Fruit fly (Drosophila melanogaster) whole organism, wandering third instar larva: ENCODE measurements around the gene fmt.

Experiments
- Abd-B ChIP-seq: fragments of >200 bp; optimal IDR thresholded peaks from 2 replicates; lab custom pipeline; 2017; ENCODE audit warnings: missing biosample characterization, missing genetic modification characterization
- CG32264 ChIP-seq: fragments of 200-800 bp; sonication (Bioruptor generic); optimal IDR thresholded peaks from 2 replicates; lab custom pipeline; 2016; ENCODE audit warnings: missing biosample characterization, missing genetic modification characterization
- CG9705 ChIP-seq: fragments of 200-800 bp; sonication (Bioruptor generic); optimal IDR thresholded peaks from 2 replicates; lab custom pipeline; 2018; ENCODE audit warnings: missing biosample characterization, mild to moderate bottlenecking, missing genetic modification characterization
- CrebA ChIP-seq: fragments of 200-800 bp; sonication (Bioruptor generic); optimal IDR thresholded peaks from 2 replicates; lab custom pipeline; 2016; ENCODE audit warnings: missing biosample characterization, mild to moderate bottlenecking, missing genetic modification characterization, borderline replicate concordance
- Dfd ChIP-seq: fragments of >200 bp; optimal IDR thresholded peaks from 2 replicates; lab custom pipeline; 2017; ENCODE audit warnings: missing biosample characterization, missing genetic modification characterization
- Dif ChIP-seq: fragments of 200-275, 200-300 bp; sonication (Bioruptor generic); optimal IDR thresholded peaks from 2 replicates; lab custom pipeline; 2018; ENCODE audit warnings: missing biosample characterization, missing genetic modification characterization; ENCODE audit not compliant: partially characterized antibody
- HLH106 ChIP-seq: fragments of 200-800 bp; optimal IDR thresholded peaks from 3 replicates; lab custom pipeline; 2019; ENCODE audit warnings: missing biosample characterization, mild to moderate bottlenecking, missing genetic modification characterization, moderate library complexity
- Hnf4 ChIP-seq: fragments of 200-800 bp; sonication (Bioruptor generic); optimal IDR thresholded peaks from 2 replicates; lab custom pipeline; 2016; ENCODE audit warnings: missing biosample characterization, mild to moderate bottlenecking, missing genetic modification characterization
- Hr78 ChIP-seq: fragments of >200 bp; optimal IDR thresholded peaks from 2 replicates; lab custom pipeline; 2017; ENCODE audit warnings: missing biosample characterization, missing genetic modification characterization
- Hr83 ChIP-seq: fragments of 200-300 bp; sonication (Bioruptor generic); optimal IDR thresholded peaks from 2 replicates; lab custom pipeline; 2016; ENCODE audit warnings: missing biosample characterization, mild to moderate bottlenecking, missing genetic modification characterization, moderate library complexity; ENCODE audit not compliant: poor library complexity, severe bottlenecking
- Jra ChIP-seq: sonication (Bioruptor generic); optimal IDR thresholded peaks from 2 replicates; lab custom pipeline; 2016; ENCODE audit warnings: missing biosample characterization, missing genetic modification characterization
- Mio ChIP-seq: sonication (Bioruptor generic); optimal IDR thresholded peaks from 2 replicates; lab custom pipeline; 2016; ENCODE audit warnings: missing biosample characterization, missing genetic modification characterization
- Myc ChIP-seq: fragments of >200 bp; optimal IDR thresholded peaks from 2 replicates; lab custom pipeline; 2017
- N ChIP-seq: fragments of >200 bp; optimal IDR thresholded peaks from 2 replicates; lab custom pipeline; 2018; ENCODE audit warnings: missing biosample characterization, missing external identifiers, missing genetic modification characterization
- OdsH ChIP-seq: fragments of 200-800 bp; sonication (Bioruptor generic); optimal IDR thresholded peaks from 2 replicates; lab custom pipeline; 2016; ENCODE audit warnings: missing biosample characterization, mild to moderate bottlenecking, missing genetic modification characterization
- Rel ChIP-seq, 2 experiments: fragments of 200-800 bp; sonication (Bioruptor generic) in 1 of 2; optimal IDR thresholded peaks; 2 replicates in 1 of 2; 3 replicates in 1 of 2; lab custom pipeline; 2016 to 2019; ENCODE audit warnings: mild to moderate bottlenecking in 2 of 2, missing biosample characterization in 2 of 2, missing genetic modification characterization in 2 of 2, moderate library complexity in 1 of 2
- Sp1 ChIP-seq: fragments of 200-800 bp; sonication (Bioruptor generic); optimal IDR thresholded peaks from 3 replicates; lab custom pipeline; 2019; ENCODE audit warnings: missing biosample characterization, mild to moderate bottlenecking, missing genetic modification characterization, moderate library complexity
- Vsx2 ChIP-seq: fragments of 200-300, 225-300 bp; sonication (Bioruptor generic); optimal IDR thresholded peaks from 2 replicates; lab custom pipeline; 2018; ENCODE audit warnings: missing biosample characterization, missing genetic modification characterization; ENCODE audit not compliant: partially characterized antibody
- br ChIP-seq: fragments of 200-800 bp; sonication (Bioruptor generic); optimal IDR thresholded peaks from 2 replicates; lab custom pipeline; 2016; ENCODE audit warnings: missing biosample characterization, missing genetic modification characterization
- brk ChIP-seq: fragments of 200-800 bp; sonication (Bioruptor generic); optimal IDR thresholded peaks from 2 replicates; lab custom pipeline; 2016; ENCODE audit warnings: missing biosample characterization, mild to moderate bottlenecking, missing genetic modification characterization
- dl ChIP-seq, 2 experiments: fragments of 175-275, 200-275 bp in 1 of 2; fragments of 200-275 bp in 1 of 2; sonication (Bioruptor generic); optimal IDR thresholded peaks; lab custom pipeline; 2018; ENCODE audit warnings: mild to moderate bottlenecking in 2 of 2, missing biosample characterization in 2 of 2, missing genetic modification characterization in 2 of 2, moderate library complexity in 2 of 2; ENCODE audit not compliant: partially characterized antibody in 2 of 2, insufficient read depth in 1 of 2
- dmrt93B ChIP-seq: fragments of 200-800 bp; sonication (Bioruptor generic); optimal IDR thresholded peaks from 2 replicates; lab custom pipeline; 2018; ENCODE audit warnings: missing biosample characterization, mild to moderate bottlenecking, missing genetic modification characterization
- dsf ChIP-seq: sonication (Bioruptor generic); optimal IDR thresholded peaks from 2 replicates; lab custom pipeline; 2016; ENCODE audit warnings: missing biosample characterization, missing genetic modification characterization, borderline replicate concordance
- ey ChIP-seq: fragments of 200-800 bp; sonication (Bioruptor generic); optimal IDR thresholded peaks from 2 replicates; lab custom pipeline; 2016; ENCODE audit warnings: missing biosample characterization, missing genetic modification characterization
- foxo ChIP-seq, 2 experiments: fragments of 200-800 bp; sonication (Bioruptor generic); optimal IDR thresholded peaks; 2 replicates in 1 of 2; 3 replicates in 1 of 2; lab custom pipeline; 2016 to 2017; ENCODE audit warnings: missing biosample characterization in 2 of 2, missing genetic modification characterization in 2 of 2
- fru ChIP-seq: fragments of 200-800 bp; sonication (Bioruptor generic); optimal IDR thresholded peaks from 3 replicates; lab custom pipeline; 2016; ENCODE audit warnings: missing biosample characterization, mild to moderate bottlenecking, missing genetic modification characterization
- h ChIP-seq: fragments of 200-800 bp; sonication (Bioruptor generic); optimal IDR thresholded peaks from 3 replicates; lab custom pipeline; 2016; ENCODE audit warnings: missing biosample characterization, mild to moderate bottlenecking, missing genetic modification characterization
- jim ChIP-seq: fragments of 175-275, 200-325 bp; sonication (Bioruptor generic); optimal IDR thresholded peaks from 2 replicates; lab custom pipeline; 2016; ENCODE audit warnings: missing biosample characterization, mild to moderate bottlenecking, missing genetic modification characterization
- lola ChIP-seq: fragments of >200 bp; optimal IDR thresholded peaks from 2 replicates; lab custom pipeline; 2017; ENCODE audit warnings: missing biosample characterization, missing genetic modification characterization
- pan ChIP-seq: fragments of >200 bp; optimal IDR thresholded peaks from 2 replicates; lab custom pipeline; 2017
- psq ChIP-seq: fragments of 200-800 bp; sonication (Bioruptor generic); optimal IDR thresholded peaks from 3 replicates; lab custom pipeline; 2017; ENCODE audit warnings: missing biosample characterization, mild to moderate bottlenecking, missing genetic modification characterization, moderate library complexity
- rgr ChIP-seq: fragments of 200-800 bp; sonication (Bioruptor generic); optimal IDR thresholded peaks from 3 replicates; lab custom pipeline; 2016; ENCODE audit warnings: missing biosample characterization, mild to moderate bottlenecking, missing genetic modification characterization
- sage ChIP-seq: fragments of 200-800 bp; sonication (Bioruptor generic); optimal IDR thresholded peaks from 2 replicates; lab custom pipeline; 2016; ENCODE audit warnings: missing biosample characterization, mild to moderate bottlenecking, missing genetic modification characterization
- sv ChIP-seq: fragments of 200-800 bp; sonication (Bioruptor generic); optimal IDR thresholded peaks from 3 replicates; lab custom pipeline; 2016; ENCODE audit warnings: missing biosample characterization, missing genetic modification characterization
- tai ChIP-seq: sonication (Bioruptor generic); optimal IDR thresholded peaks from 2 replicates; lab custom pipeline; 2016; ENCODE audit warnings: missing biosample characterization, missing genetic modification characterization
- usp ChIP-seq: fragments of >200 bp; optimal IDR thresholded peaks from 2 replicates; lab custom pipeline; 2017; ENCODE audit warnings: missing biosample characterization, missing genetic modification characterization

fmt gene

dm6 chr3L:6160514-6160913 lies 13.2 kb downstream of the fmt start, which contains the start of gene Cpr65Az:
Gene Cpr65Az, plus strand, starts transcription at chr3L:6160814.
- no peak for TF ChIP-seq dl (GFP tag; optimal IDR thresholded peaks at IDR 0.05; lab: Kevin White, UChicago; ENCODE audit: insufficient read depth in 1 of 2, partially characterized antibody in 2 of 2)
- TF ChIP-seq tai (GFP tag; lab: Kevin White, UChicago), result no peak
- no peak for TF ChIP-seq Myc (lab: Kevin White, UChicago)
- TF ChIP-seq jim (GFP tag; lab: Kevin White, UChicago), result no peak
- TF ChIP-seq h, result no peak
- no peak for TF ChIP-seq OdsH (GFP tag; lab: Kevin White, UChicago)
- TF ChIP-seq usp, result no peak
- TF ChIP-seq Hr78 (GFP tag; lab: Kevin White, UChicago), result no peak
- TF ChIP-seq ey (GFP tag; lab: Kevin White, UChicago), result no peak
- no peak for TF ChIP-seq fru
- TF ChIP-seq lola (GFP tag; lab: Kevin White, UChicago), result no peak
- no peak for TF ChIP-seq Hnf4 (GFP tag; lab: Kevin White, UChicago)
- TF ChIP-seq sv (GFP tag; lab: Kevin White, UChicago), result no peak

dm6 chr3L:6159863-6160262 lies 13.8 kb downstream of the fmt start:
- TF ChIP-seq foxo (GFP tag; optimal IDR thresholded peaks at IDR 0.05; lab: Kevin White, UChicago) (no peak), Jra (GFP tag; lab: Kevin White, UChicago) (no peak), Hr83 (GFP tag; lab: Kevin White, UChicago) (no peak), usp (no peak), dsf (GFP tag; lab: Kevin White, UChicago) (no peak), jim (GFP tag; lab: Kevin White, UChicago) (no peak), Hnf4 (GFP tag; lab: Kevin White, UChicago) (no peak), br (GFP tag; lab: Kevin White, UChicago) (no peak), CG9705 (GFP tag; lab: Kevin White, UChicago) (no peak), psq (GFP tag; lab: Kevin White, UChicago) (no peak), ey (GFP tag; lab: Kevin White, UChicago) (no peak), HLH106 (tag; lab: Kevin White, UChicago) (no peak), sv (GFP tag; lab: Kevin White, UChicago) (no peak), Myc (lab: Kevin White, UChicago) (no peak), Dfd (GFP tag; lab: Kevin White, UChicago) (no peak)

DNA sequence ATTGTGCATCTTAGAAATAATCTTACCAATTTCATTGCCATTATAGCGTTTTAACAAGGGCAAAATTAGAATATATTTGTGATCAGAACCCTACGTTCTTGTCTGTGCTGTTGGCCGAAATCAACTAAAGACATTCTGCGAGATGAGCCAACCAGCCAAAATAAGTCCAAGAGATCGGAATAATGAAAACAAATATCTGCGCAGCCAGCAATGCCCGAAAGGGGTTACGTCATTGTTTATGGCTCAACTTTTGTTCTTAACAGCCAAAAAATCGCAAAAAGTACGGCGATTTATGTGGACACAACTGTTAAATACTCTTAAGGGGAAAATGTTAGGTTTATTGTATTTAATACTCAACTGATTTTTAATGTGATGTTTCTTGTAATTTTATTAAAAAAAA lies 15.2 kb downstream of the fmt start, which contains the start of gene Cpr65Ay:
Cpr65Ay (minus strand) TSS at position 101 of the 400 bp plus-strand sequence.
- TF ChIP-seq jim (GFP tag; lab: Kevin White, UChicago) (no peak), CG32264 (GFP tag; lab: Kevin White, UChicago) (no peak)

dm6 chr3L:6157327-6158032 lies 16.2 kb downstream of the fmt start, which contains the start of gene CG13297:
Gene CG13297, minus strand, starts transcription at chr3L:6157377.
- TF ChIP-seq psq (GFP tag; lab: Kevin White, UChicago) (no peak), br (GFP tag; lab: Kevin White, UChicago) (no peak), Hr78 (GFP tag; lab: Kevin White, UChicago) (no peak), Dif (no peak), dl (GFP tag; optimal IDR thresholded peaks at IDR 0.05; lab: Kevin White, UChicago; ENCODE audit: insufficient read depth in 1 of 2, partially characterized antibody in 2 of 2) (no peak)
- TF ChIP-seq, all 38 proteins: peak for 0

- TF ChIP-seq dmrt93B (GFP tag; lab: Kevin White, UChicago), result no peak
- no peak for TF ChIP-seq brk
- TF ChIP-seq sage (GFP tag; lab: Kevin White, UChicago), result no peak
- no peak for TF ChIP-seq Vsx2 (GFP tag; lab: Kevin White, UChicago)
- no peak for TF ChIP-seq Hnf4 (GFP tag; lab: Kevin White, UChicago)
- TF ChIP-seq dl (GFP tag; optimal IDR thresholded peaks at IDR 0.05; lab: Kevin White, UChicago; ENCODE audit: insufficient read depth in 1 of 2, partially characterized antibody in 2 of 2), result no peak
- peak; percentile 44 for TF ChIP-seq CrebA
- TF ChIP-seq Myc (lab: Kevin White, UChicago), result no peak
- TF ChIP-seq pan (lab: Kevin White, UChicago), result no peak
- TF ChIP-seq rgr (GFP tag; lab: Kevin White, UChicago), result no peak
- TF ChIP-seq jim (GFP tag; lab: Kevin White, UChicago), result no peak
- no peak for TF ChIP-seq OdsH (GFP tag; lab: Kevin White, UChicago)
- no peak for TF ChIP-seq sv (GFP tag; lab: Kevin White, UChicago)
- TF ChIP-seq Sp1, result peak; percentile 41
- no peak for TF ChIP-seq br (GFP tag; lab: Kevin White, UChicago)
- TF ChIP-seq fru, result no peak
- TF ChIP-seq foxo (GFP tag; optimal IDR thresholded peaks at IDR 0.05; lab: Kevin White, UChicago), result no peak
- TF ChIP-seq dsf (GFP tag; lab: Kevin White, UChicago), result no peak
- TF ChIP-seq Rel (GFP tag; optimal IDR thresholded peaks at IDR 0.05; lab: Kevin White, UChicago), result peak; percentile 72
- TF ChIP-seq Rel (tag; optimal IDR thresholded peaks at IDR 0.05; lab: Kevin White, UChicago), result no peak
- TF ChIP-seq HLH106 (tag; lab: Kevin White, UChicago), result no peak
- no peak for TF ChIP-seq Dif
- TF ChIP-seq h, result no peak
- TF ChIP-seq Abd-B (GFP tag; lab: Kevin White, UChicago), result no peak
- TF ChIP-seq tai (GFP tag; lab: Kevin White, UChicago), result no peak
- no peak for TF ChIP-seq N
- no peak for TF ChIP-seq Mio
Observed at dm6 chr3L:6154951-6155394, 18.7 kb downstream of the fmt start.
